Worm (Caenorhabditis elegans): ENCODE results near the gene R07B1.7.

The R07B1.7 gene

DNA sequence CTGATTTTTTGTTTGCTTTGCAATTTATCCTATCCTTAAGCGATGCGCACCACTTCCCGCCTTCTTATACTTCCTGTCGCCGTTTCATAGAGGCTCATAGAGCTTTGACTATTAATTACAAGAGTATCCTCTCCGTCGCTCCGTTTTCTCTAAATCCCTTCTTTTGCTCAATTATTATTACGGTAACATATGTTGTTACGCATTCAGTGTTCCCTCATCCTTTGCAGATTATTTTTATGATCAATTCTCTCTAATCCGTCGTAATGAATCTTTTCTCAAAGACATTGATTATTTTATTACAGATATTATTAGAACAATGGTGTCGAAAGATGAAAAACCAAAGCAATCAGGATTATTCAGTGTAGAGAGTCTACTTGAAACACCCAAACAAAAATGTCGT is 21.9 kb upstream of the R07B1.7 start, which contains the start of gene vab-15:
Gene vab-15 (plus strand): TSS at position 301 of the 400 bp plus-strand sequence.
- TF ChIP-seq unc-130 (GFP tag; optimal IDR thresholded peaks at IDR 0.05) (no peak), lim-7 (GFP tag; IDR thresholded peaks at IDR 0.05) (no peak), nhr-10 (tag; optimal IDR thresholded peaks at IDR 0.05) (no peak), lin-38 (GFP tag; IDR thresholded peaks at IDR 0.05) (no peak), fkh-10 (GFP tag; optimal IDR thresholded peaks at IDR 0.05) (no peak), lin-29 (GFP tag; IDR thresholded peaks at IDR 0.05) (no peak), mep-1 (tag; optimal IDR thresholded peaks at IDR 0.05) (no peak), ztf-7 (tag; optimal IDR thresholded peaks at IDR 0.05) (no peak), jun-1 (tag; optimal IDR thresholded peaks at IDR 0.05) (no peak), pha-4 (GFP tag; IDR thresholded peaks at IDR 0.05) (no peak), pha-4 (tag; optimal IDR thresholded peaks at IDR 0.05) (no peak), ZK337.2 (GFP tag; IDR thresholded peaks at IDR 0.05) (no peak), unc-62 (GFP tag; optimal IDR thresholded peaks at IDR 0.05 in 1 of 2) (no peak), unc-62 (tag; optimal IDR thresholded peaks at IDR 0.05) (no peak), duxl-1 (tag; optimal IDR thresholded peaks at IDR 0.05; ENCODE audit: poor library complexity) (no peak)

DNA sequence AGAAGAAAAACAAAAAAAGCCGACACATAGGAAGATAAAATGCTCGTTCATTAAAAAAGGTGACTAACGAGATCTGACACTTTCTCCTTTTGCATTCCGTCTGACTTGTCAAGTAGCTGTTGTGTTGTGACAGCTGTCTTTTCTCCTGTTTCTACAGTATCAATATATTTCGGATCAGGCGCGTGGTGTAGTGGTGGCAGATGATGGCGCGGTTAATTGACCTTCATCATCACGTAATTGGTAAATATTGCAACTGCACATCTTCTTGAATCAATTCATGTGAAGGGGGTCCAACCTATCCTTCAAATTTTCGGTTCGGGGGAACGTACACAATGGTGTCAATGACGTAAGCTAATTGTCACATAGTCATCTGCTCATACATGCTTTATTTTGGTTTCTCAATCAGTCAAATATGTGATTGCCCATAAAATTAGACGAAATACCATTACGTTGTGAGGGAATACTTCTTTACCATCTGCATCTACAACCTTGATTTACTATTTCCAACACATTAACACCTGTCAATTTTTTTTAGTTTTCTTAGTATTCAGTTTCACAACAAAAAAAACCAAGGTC is 20.6 kb upstream of the R07B1.7 start:
- TF ChIP-seq aly-2 (tag; optimal IDR thresholded peaks at IDR 0.05) (no peak), unc-62 (GFP tag; optimal IDR thresholded peaks at IDR 0.05 in 1 of 2) (peak in 1 of 2 experiments; percentile 92), unc-62 (tag; optimal IDR thresholded peaks at IDR 0.05) (no peak)

DNA sequence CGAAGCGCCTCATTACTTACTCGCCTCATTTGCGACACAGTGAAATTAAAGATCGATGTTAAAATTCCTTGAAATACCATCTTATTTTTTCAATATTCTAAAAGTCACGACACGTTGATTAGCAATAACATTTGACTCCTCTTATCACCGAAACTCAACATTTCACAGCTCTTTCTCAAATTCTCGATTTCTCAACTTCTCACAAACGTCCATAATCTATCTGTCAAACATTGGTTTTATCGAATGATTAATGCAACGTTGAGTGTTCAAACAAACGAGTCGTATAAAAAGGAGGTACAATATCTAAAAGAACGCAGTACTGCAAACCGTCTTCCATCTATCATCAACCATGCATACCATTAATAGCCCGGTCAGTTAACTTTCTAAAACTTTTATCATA is 18.7 kb upstream of the R07B1.7 start, which contains the start of gene lec-8:
Gene lec-8 (plus strand): TSS at position 314 of the 400 bp plus-strand sequence.
- TF ChIP-seq tag-97 (GFP tag; IDR thresholded peaks at IDR 0.05) (no peak), php-3 (GFP tag; IDR thresholded peaks at IDR 0.05) (peak; percentile 69), nhr-6 (tag; optimal IDR thresholded peaks at IDR 0.05) (no peak), ces-1 (GFP tag; optimal IDR thresholded peaks at IDR 0.05) (no peak), dmd-9 (GFP tag; IDR thresholded peaks at IDR 0.05) (no peak), ztf-7 (tag; optimal IDR thresholded peaks at IDR 0.05) (no peak), pqm-1 (tag; optimal IDR thresholded peaks at IDR 0.05) (peak; percentile 47), nhr-42 (GFP tag; IDR thresholded peaks at IDR 0.05) (no peak), Y105C5A.15 (GFP tag; IDR thresholded peaks at IDR 0.05) (no peak), ama-1 (optimal IDR thresholded peaks at IDR 0.05) (no peak), dmd-6 (GFP tag; IDR thresholded peaks at IDR 0.05) (peak; percentile 81), nhr-77 (tag; optimal IDR thresholded peaks at IDR 0.05) (peak; percentile 28), daf-16 (GFP tag; optimal IDR thresholded peaks at IDR 0.05) (no peak), daf-16 (tag; optimal IDR thresholded peaks at IDR 0.05) (peak; percentile 81), zfp-3 (GFP tag; conservative IDR thresholded peaks at IDR 0.05) (no peak), hlh-11 (tag; optimal IDR thresholded peaks at IDR 0.05) (peak; percentile 65), dve-1 (tag; optimal IDR thresholded peaks at IDR 0.05; ENCODE audit: insufficient read depth) (peak; percentile 84), nhr-10 (tag; optimal IDR thresholded peaks at IDR 0.05) (no peak), nhr-237 (tag; optimal IDR thresholded peaks at IDR 0.05) (no peak), aha-1 (tag) (peak; percentile 82), unc-130 (GFP tag; optimal IDR thresholded peaks at IDR 0.05) (no peak), spr-1 (tag; optimal IDR thresholded peaks at IDR 0.05) (no peak), fos-1 (tag; optimal IDR thresholded peaks at IDR 0.05) (no peak), ceh-20 (GFP tag; IDR thresholded peaks at IDR 0.05) (peak; percentile 72; the same call in 1 of the 2 replicates), zip-11 (GFP tag; IDR thresholded peaks at IDR 0.05) (no peak), zfp-2 (tag; optimal IDR thresholded peaks at IDR 0.05) (no peak), tra-1 (GFP tag; IDR thresholded peaks at IDR 0.05) (peak; percentile 80; the same call in 1 of the 2 replicates), spr-3 (GFP tag; optimal IDR thresholded peaks at IDR 0.05) (no peak), unc-62 (GFP tag; optimal IDR thresholded peaks at IDR 0.05 in 1 of 2) (no peak), unc-62 (tag; optimal IDR thresholded peaks at IDR 0.05) (no peak), T20F7.1 (GFP tag; optimal IDR thresholded peaks at IDR 0.05) (peak; percentile 45), nhr-111 (GFP tag; optimal IDR thresholded peaks at IDR 0.05) (no peak), hlh-30 (tag; optimal IDR thresholded peaks at IDR 0.05; ENCODE audit: insufficient read depth) (no peak), nhr-28 (tag; optimal IDR thresholded peaks at IDR 0.05) (peak; percentile 68)
